Worm (Caenorhabditis elegans) whole organism, L4 larva: ENCODE data around the gene ZK84.1.
"Not testable (repeated sequence)": the region's sequence is repeated elsewhere in the genome, so short reads cannot be mapped to it uniquely, and the experiment has no call there.

Source experiments
- R02D3.7 ChIP-seq: fragments of 150-350 bp; sonication (generic microtip); optimal IDR thresholded peaks from 3 replicates; lab custom pipeline; 2014; ENCODE audit warnings: missing biosample characterization, missing genetic modification characterization
- dmd-6 ChIP-seq: fragments of 200-800 bp; sonication (Bioruptor generic); IDR thresholded peaks from 2 replicates; pipeline ENCODE4 v1.3.6; 2022; ENCODE audit warnings: missing genetic modification reagents, missing genetic modification characterization, missing compliant biosample characterization
- egl-27 ChIP-seq: sonication (generic microtip); optimal IDR thresholded peaks from 3 replicates; lab custom pipeline; 2017; ENCODE audit warnings: missing biosample characterization, missing genetic modification reagents, missing genetic modification characterization
- fos-1 ChIP-seq: fragments of 150-350 bp; optimal IDR thresholded peaks from 2 replicates; lab custom pipeline; 2014; ENCODE audit warnings: missing biosample characterization, missing genetic modification characterization
- lsy-2 ChIP-seq, 2 experiments: fragments of 150-350 bp in 1 of 2; sonication (generic microtip) in 1 of 2; optimal IDR thresholded peaks; 2 replicates each; lab custom pipeline; 2014 to 2017; ENCODE audit warnings: missing biosample characterization in 2 of 2, missing genetic modification characterization in 2 of 2
- mdl-1 ChIP-seq, 2 experiments: fragments of 150-350 bp in 1 of 2; sonication (generic microtip) in 1 of 2; optimal IDR thresholded peaks; 2 replicates each; lab custom pipeline; 2014 to 2017; ENCODE audit warnings: missing biosample characterization in 2 of 2, missing genetic modification characterization in 2 of 2
- mep-1 ChIP-seq: fragments of 150-350 bp; sonication (generic microtip); optimal IDR thresholded peaks from 3 replicates; lab custom pipeline; 2014; ENCODE audit warnings: missing biosample characterization, missing genetic modification characterization
- nhr-11 ChIP-seq: fragments of 150-350 bp; optimal IDR thresholded peaks from 2 replicates; lab custom pipeline; 2014; ENCODE audit warnings: missing biosample characterization, missing genetic modification characterization
- nhr-28 ChIP-seq: fragments of 150-350 bp; optimal IDR thresholded peaks from 2 replicates; lab custom pipeline; 2014; ENCODE audit warnings: missing biosample characterization, missing genetic modification characterization
- nhr-76 ChIP-seq: fragments of 150-350 bp; optimal IDR thresholded peaks from 2 replicates; lab custom pipeline; 2014; ENCODE audit warnings: missing biosample characterization, missing genetic modification characterization
- zfp-2 ChIP-seq: sonication (generic microtip); optimal IDR thresholded peaks from 2 replicates; lab custom pipeline; 2016; ENCODE audit warnings: mild to moderate bottlenecking, missing genetic modification characterization, missing compliant biosample characterization
- ztf-11 ChIP-seq: fragments of 150-350 bp; optimal IDR thresholded peaks from 2 replicates; lab custom pipeline; 2014; ENCODE audit warnings: missing biosample characterization, missing genetic modification characterization

- not testable (repeated sequence) for TF ChIP-seq dmd-6 (GFP tag; lab: Robert Waterston, UW); ztf-11 (tag; lab: Kevin White, UChicago); nhr-28 (tag; lab: Kevin White, UChicago); lsy-2 (tag; optimal IDR thresholded peaks at IDR 0.05; lab: Kevin White, UChicago); zfp-2 (tag; lab: Kevin White, UChicago); R02D3.7 (tag; lab: Kevin White, UChicago); mep-1 (tag; lab: Kevin White, UChicago); nhr-76 (tag; lab: Kevin White, UChicago); egl-27; fos-1 (tag; lab: Kevin White, UChicago); nhr-11 (tag; lab: Kevin White, UChicago); mdl-1 (tag; optimal IDR thresholded peaks at IDR 0.05; lab: Kevin White, UChicago)
These were observed 34.1 kb downstream of the ZK84.1 start for ce11 chrII:6054561-6054960.
